Worm (Caenorhabditis elegans): ENCODE data around the gene F42A10.7.

F42A10.7 gene

DNA sequence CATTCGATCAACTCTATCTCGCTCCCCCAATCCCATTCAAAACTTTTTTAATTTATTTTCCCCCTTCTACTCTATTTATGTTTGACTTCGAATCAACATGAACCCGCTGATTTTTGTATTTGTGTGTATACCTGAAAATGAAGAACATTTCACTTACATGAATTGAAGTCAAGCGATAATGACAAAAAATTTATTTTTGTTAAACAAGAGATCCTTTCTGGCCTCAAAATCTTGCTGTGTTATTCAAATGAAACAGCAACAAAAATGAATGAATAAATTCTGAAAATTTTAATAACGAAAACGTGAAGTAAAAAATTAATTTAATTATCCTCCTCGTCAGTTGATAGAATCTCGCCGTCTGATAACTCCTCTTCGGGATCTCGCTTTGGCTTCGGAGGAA lies 24.0 kb upstream of the F42A10.7 start (continued):
- TF ChIP-seq nhr-77 (tag; optimal IDR thresholded peaks at IDR 0.05) (no peak), zfp-3 (GFP tag; conservative IDR thresholded peaks at IDR 0.05) (no peak), ztf-7 (tag; optimal IDR thresholded peaks at IDR 0.05) (no peak), unc-130 (GFP tag; optimal IDR thresholded peaks at IDR 0.05) (no peak), lir-3 (tag; optimal IDR thresholded peaks at IDR 0.05) (no peak), nhr-102 (tag; optimal IDR thresholded peaks at IDR 0.05) (no peak), lin-13 (GFP tag; optimal IDR thresholded peaks at IDR 0.05) (no peak)

DNA sequence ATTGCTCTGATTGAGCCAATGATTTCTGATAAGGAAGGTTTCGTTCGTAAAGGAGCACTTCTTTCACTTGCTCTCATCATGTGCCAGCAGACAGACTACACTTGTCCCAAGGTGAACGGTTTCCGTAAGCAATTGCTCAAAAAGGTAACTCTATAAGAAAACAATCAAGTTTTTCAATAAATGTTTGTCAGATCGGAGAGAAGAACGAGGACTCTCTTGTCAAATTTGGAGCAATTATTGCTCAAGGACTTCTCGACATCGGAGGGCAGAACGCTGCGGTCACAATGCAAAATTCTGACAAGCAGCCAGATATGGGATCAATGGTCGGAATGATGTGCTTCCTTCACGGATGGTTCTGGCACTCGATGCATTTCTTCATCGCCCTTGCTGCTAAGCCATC lies 22.8 kb upstream of the F42A10.7 start:
- TF ChIP-seq unc-62 (GFP tag; optimal IDR thresholded peaks at IDR 0.05 in 1 of 2) (peak in 1 of 2 experiments; percentile 97), unc-62 (tag; optimal IDR thresholded peaks at IDR 0.05) (no peak), Y105C5A.15 (GFP tag; IDR thresholded peaks at IDR 0.05) (no peak), mxl-2 (GFP tag; conservative IDR thresholded peaks at IDR 0.05) (no peak)

- no peak for TF ChIP-seq nhr-25 (tag; optimal IDR thresholded peaks at IDR 0.05; ENCODE audit: borderline replicate concordance, insufficient read depth)
- no peak for TF ChIP-seq ceh-44 (GFP tag; IDR thresholded peaks at IDR 0.05)
- peak; percentile 48 for TF ChIP-seq nhr-11 (tag; optimal IDR thresholded peaks at IDR 0.05)
- TF ChIP-seq daf-8 (GFP tag; IDR thresholded peaks at IDR 0.05): no peak
- no peak for TF ChIP-seq ceh-32 (tag; optimal IDR thresholded peaks at IDR 0.05; ENCODE audit: poor library complexity)
- peak; percentile 55 for TF ChIP-seq nhr-102 (tag; optimal IDR thresholded peaks at IDR 0.05)
- no peak for TF ChIP-seq mxl-3 (GFP tag; optimal IDR thresholded peaks at IDR 0.05)
- TF ChIP-seq nhr-10 (tag; optimal IDR thresholded peaks at IDR 0.05): no peak
- no peak for TF ChIP-seq lin-29 (GFP tag; IDR thresholded peaks at IDR 0.05)
- TF ChIP-seq pqm-1 (tag; optimal IDR thresholded peaks at IDR 0.05): no peak
- peak; percentile 66 for TF ChIP-seq nhr-6 (tag; optimal IDR thresholded peaks at IDR 0.05)
- TF ChIP-seq F10B5.3 (tag; optimal IDR thresholded peaks at IDR 0.05): no peak
- TF ChIP-seq ztf-7 (tag; optimal IDR thresholded peaks at IDR 0.05): peak; percentile 41
- TF ChIP-seq ztf-11 (tag; optimal IDR thresholded peaks at IDR 0.05): no peak
- no peak for TF ChIP-seq zfp-3 (GFP tag; conservative IDR thresholded peaks at IDR 0.05)
- TF ChIP-seq ceh-28 (tag; optimal IDR thresholded peaks at IDR 0.05): no peak
- peak; percentile 64 for TF ChIP-seq mes-2 (tag; optimal IDR thresholded peaks at IDR 0.05; ENCODE audit: poor library complexity, severe bottlenecking)
- TF ChIP-seq ces-1 (GFP tag; optimal IDR thresholded peaks at IDR 0.05): no peak
- peak in 1 of 2 experiments; percentile 80 for TF ChIP-seq lsy-2 (tag; optimal IDR thresholded peaks at IDR 0.05)
- peak; percentile 70 for TF ChIP-seq T26A8.4 (GFP tag; IDR thresholded peaks at IDR 0.05)
- TF ChIP-seq unc-130 (GFP tag; optimal IDR thresholded peaks at IDR 0.05): peak; percentile 49
- no peak for TF ChIP-seq zip-2 (tag; optimal IDR thresholded peaks at IDR 0.05)
- TF ChIP-seq F37D6.2 (tag; optimal IDR thresholded peaks at IDR 0.05): peak; percentile 10
- no peak for TF ChIP-seq snpc-1.2 (GFP tag; IDR thresholded peaks at IDR 0.05)
- no peak for TF ChIP-seq madf-9 (GFP tag; conservative IDR thresholded peaks at IDR 0.05)
- TF ChIP-seq gei-8 (GFP tag; optimal IDR thresholded peaks at IDR 0.05): no peak
- no peak for TF ChIP-seq daf-12 (tag; optimal IDR thresholded peaks at IDR 0.05)
- TF ChIP-seq ceh-82 (tag; optimal IDR thresholded peaks at IDR 0.05): no peak
- peak; percentile 1 for TF ChIP-seq nhr-48 (tag; optimal IDR thresholded peaks at IDR 0.05)
- TF ChIP-seq nhr-77 (tag; optimal IDR thresholded peaks at IDR 0.05): no peak
- peak; percentile 75 for TF ChIP-seq dpl-1 (GFP tag; optimal IDR thresholded peaks at IDR 0.05)
- no peak for TF ChIP-seq attf-4 (tag; optimal IDR thresholded peaks at IDR 0.05)
- no peak for TF ChIP-seq nhr-76 (tag; optimal IDR thresholded peaks at IDR 0.05)
- no peak for TF ChIP-seq arid-1 (GFP tag; conservative IDR thresholded peaks at IDR 0.05)
- no peak for TF ChIP-seq madf-5 (GFP tag; IDR thresholded peaks at IDR 0.05)
- TF ChIP-seq F26F4.8 (GFP tag; conservative IDR thresholded peaks at IDR 0.05): no peak
- TF ChIP-seq sdz-12 (GFP tag; optimal IDR thresholded peaks at IDR 0.05): no peak
- TF ChIP-seq nhr-111 (GFP tag; optimal IDR thresholded peaks at IDR 0.05): no peak
- TF ChIP-seq snpc-4 (tag; optimal IDR thresholded peaks at IDR 0.05): no peak
- TF ChIP-seq nhr-237 (tag; optimal IDR thresholded peaks at IDR 0.05): no peak
- TF ChIP-seq tra-1 (GFP tag; IDR thresholded peaks at IDR 0.05): no peak
These were observed 20.1 kb upstream of the F42A10.7 start, which contains the start of the genes C23G10.7 and rpn-2 for ce11 chrIII:6198378-6199234. C23G10.7 (minus strand) TSS chrIII:6198414. rpn-2 (plus strand) TSS chrIII:6199184.
